Fruit fly (Drosophila melanogaster) whole organism, larva: ENCODE measurements around the gene CG14237.

ENCODE experiments used
- noc ChIP-seq: fragments of 200-800 bp; sonication (Bioruptor generic); optimal IDR thresholded peaks from 3 replicates; lab custom pipeline; 2019; ENCODE audit warnings: missing biosample characterization, mild to moderate bottlenecking, missing genetic modification characterization, moderate library complexity

Gene CG14237

dm6 chr3R:26456577-26456976 lies at the start of gene CG14237:
Gene CG14237 (plus strand): TSS chr3R:26456877.
- TF ChIP-seq noc (tag; lab: Kevin White, UChicago), result no peak

- no peak for TF ChIP-seq noc (tag; lab: Kevin White, UChicago)
These were observed 46.9 kb upstream of the CG14237 start for dm6 chr3R:26409780-26410179.

dm6 chr3R:26413788-26414187 lies 42.9 kb upstream of the CG14237 start, which contains the start of gene Ald2:
Gene Ald2 (plus strand): TSS chr3R:26414088.
- no peak for TF ChIP-seq noc (tag; lab: Kevin White, UChicago)

- TF ChIP-seq noc (tag; lab: Kevin White, UChicago), result no peak
These were observed 31.7 kb upstream of the CG14237 start, which contains the start of gene CG6503 for dm6 chr3R:26425005-26425404. Gene CG6503 (minus strand): TSS chr3R:26425105.

dm6 chr3R:26425681-26426080 lies 31.0 kb upstream of the CG14237 start, which contains the start of gene CG34291:
Gene CG34291 (minus strand): TSS chr3R:26425781.
- TF ChIP-seq noc (tag; lab: Kevin White, UChicago), result no peak

- TF ChIP-seq noc (tag; lab: Kevin White, UChicago), result no peak
These were observed 28.5 kb upstream of the CG14237 start for dm6 chr3R:26428220-26428619.

dm6 chr3R:26429619-26430018 lies 27.1 kb upstream of the CG14237 start:
- TF ChIP-seq noc (tag; lab: Kevin White, UChicago), result no peak

dm6 chr3R:26432526-26432925 lies 24.2 kb upstream of the CG14237 start:
- TF ChIP-seq noc (tag; lab: Kevin White, UChicago), result no peak

dm6 chr3R:26432978-26433377 lies 23.7 kb upstream of the CG14237 start:
- no peak for TF ChIP-seq noc (tag; lab: Kevin White, UChicago)

- TF ChIP-seq noc (tag; lab: Kevin White, UChicago), result no peak
These were observed 22.9 kb upstream of the CG14237 start for dm6 chr3R:26433743-26434142.

- no peak for TF ChIP-seq noc (tag; lab: Kevin White, UChicago)
These were observed 20.7 kb upstream of the CG14237 start for dm6 chr3R:26436001-26436400.

- TF ChIP-seq noc (tag; lab: Kevin White, UChicago), result no peak
These were observed 20.1 kb upstream of the CG14237 start for dm6 chr3R:26436540-26436939.

- no peak for TF ChIP-seq noc (tag; lab: Kevin White, UChicago)
These were observed 16.1 kb upstream of the CG14237 start, which contains the start of gene tx for dm6 chr3R:26440455-26441196. Gene tx (plus strand): TSS chr3R:26440778.

dm6 chr3R:26442609-26443180 lies 14.0 kb upstream of the CG14237 start:
- TF ChIP-seq noc (tag; lab: Kevin White, UChicago), result peak; percentile 39

dm6 chr3R:26443343-26443742 lies 13.3 kb upstream of the CG14237 start:
- TF ChIP-seq noc (tag; lab: Kevin White, UChicago), result no peak

- TF ChIP-seq noc (tag; lab: Kevin White, UChicago), result no peak
These were observed 12.7 kb upstream of the CG14237 start for dm6 chr3R:26443875-26444511.
